Fruit fly (Drosophila melanogaster): ENCODE data around the gene CG2641.

DNA sequence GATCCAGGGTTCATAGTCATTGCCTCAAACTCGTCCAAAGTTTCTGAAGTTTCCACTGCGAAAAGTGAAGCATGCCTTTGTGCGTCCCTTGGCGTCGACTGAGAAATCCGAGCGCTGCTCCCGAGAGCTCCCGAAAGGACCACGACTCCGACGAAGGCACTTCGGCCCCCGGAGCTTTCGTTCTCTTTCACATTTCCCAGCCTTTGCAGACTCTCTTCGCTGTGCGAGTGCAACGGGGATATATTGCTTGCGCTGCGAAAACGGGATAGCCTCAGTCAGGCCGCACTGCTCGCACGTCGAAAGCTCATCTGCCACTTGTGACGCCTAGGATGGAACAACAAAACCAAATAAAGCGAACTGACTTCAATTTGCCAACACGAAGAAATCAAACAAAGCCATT, 40.4 kb upstream of the CG2641 start:
- TF ChIP-seq CG8478 (optimal IDR thresholded peaks at IDR 0.05) (no peak), CTCF (optimal IDR thresholded peaks at IDR 0.05) (no peak)
